Worm (Caenorhabditis elegans) whole organism, late embryonic: ENCODE measurements around the gene F11G11.5.

Source experiments
- ceh-2 ChIP-seq: sonication (generic microtip); optimal IDR thresholded peaks from 2 replicates; lab custom pipeline; 2016; ENCODE audit warnings: missing genotype, missing genetic modification characterization, missing compliant biosample characterization
- ceh-22 ChIP-seq: sonication (generic microtip); optimal IDR thresholded peaks from 2 replicates; lab custom pipeline; 2017; ENCODE audit warnings: missing biosample characterization, missing genetic modification characterization
- ceh-6 ChIP-seq: fragments of 200-800 bp; sonication (Bioruptor generic); optimal IDR thresholded peaks from 2 replicates; lab custom pipeline; 2018; ENCODE audit warnings: mild to moderate bottlenecking, missing genetic modification characterization, missing compliant biosample characterization
- ceh-9 ChIP-seq: sonication (generic microtip); optimal IDR thresholded peaks from 2 replicates; lab custom pipeline; 2016; ENCODE audit warnings: mild to moderate bottlenecking, missing genetic modification characterization, inconsistent platforms, missing compliant biosample characterization
- che-1 ChIP-seq: sonication (generic microtip); optimal IDR thresholded peaks from 2 replicates; lab custom pipeline; 2016; ENCODE audit warnings: mild to moderate bottlenecking, missing genetic modification characterization, missing compliant biosample characterization
- dve-1 ChIP-seq: sonication (generic microtip); optimal IDR thresholded peaks from 2 replicates; lab custom pipeline; 2017; ENCODE audit warnings: antibody characterized with exemption, mild to moderate bottlenecking, missing genetic modification characterization, missing compliant biosample characterization
- elt-2 ChIP-seq: sonication (generic microtip); optimal IDR thresholded peaks from 2 replicates; lab custom pipeline; 2016; ENCODE audit warnings: missing genetic modification reagents, missing genetic modification characterization, missing compliant biosample characterization
- ets-4 ChIP-seq: sonication (generic microtip); optimal IDR thresholded peaks from 2 replicates; lab custom pipeline; 2016; ENCODE audit warnings: missing genetic modification characterization, missing compliant biosample characterization
- madf-2 ChIP-seq: sonication (generic microtip); optimal IDR thresholded peaks from 2 replicates; lab custom pipeline; 2017; ENCODE audit warnings: missing genetic modification characterization, missing compliant biosample characterization
- nfya-1 ChIP-seq: sonication (generic microtip); optimal IDR thresholded peaks from 2 replicates; lab custom pipeline; 2017; ENCODE audit warnings: missing genetic modification characterization, mild to moderate bottlenecking, missing compliant biosample characterization, antibody characterized with exemption, moderate library complexity
- pha-2 ChIP-seq: sonication (generic microtip); optimal IDR thresholded peaks from 2 replicates; lab custom pipeline; 2017; ENCODE audit warnings: mild to moderate bottlenecking, missing genetic modification characterization, missing compliant biosample characterization
- sox-2 ChIP-seq: fragments of 200-800 bp; sonication (Bioruptor generic); IDR thresholded peaks from 2 replicates; pipeline ENCODE4 v1.3.6; 2022; ENCODE audit warnings: missing genetic modification reagents, missing genetic modification characterization, missing compliant biosample characterization
- unc-3 ChIP-seq, 2 experiments: fragments of 200-800 bp in 1 of 2; sonication (Bioruptor generic) in 1 of 2; sonication (generic microtip) in 1 of 2; conservative IDR thresholded peaks in 1 of 2; optimal IDR thresholded peaks in 1 of 2; 2 replicates each; pipeline versions ENCODE4 v1.3.6 to Lab custom; 2016 to 2022; ENCODE audit warnings: missing compliant biosample characterization in 2 of 2, missing genetic modification characterization in 2 of 2, missing genetic modification reagents in 1 of 2
- unc-42 ChIP-seq: sonication (generic microtip); optimal IDR thresholded peaks from 2 replicates; lab custom pipeline; 2016; ENCODE audit warnings: missing genotype, missing genetic modification characterization, missing compliant biosample characterization
- unc-55 ChIP-seq: sonication (generic microtip); optimal IDR thresholded peaks from 2 replicates; lab custom pipeline; 2017; ENCODE audit warnings: missing biosample characterization, missing genetic modification reagents, missing genetic modification characterization

F11G11.5 gene

ce11 chrII:4905883-4906282, 48.2 kb downstream of the F11G11.5 start:
- TF ChIP-seq pha-2 (tag; lab: Kevin White, UChicago): no peak
- no peak for TF ChIP-seq ets-4
- no peak for TF ChIP-seq ceh-2
- no peak for TF ChIP-seq madf-2

- no peak for TF ChIP-seq unc-3 (GFP tag; conservative IDR thresholded peaks at IDR 0.05; lab: Robert Waterston, UW)
- TF ChIP-seq unc-3 (tag; optimal IDR thresholded peaks at IDR 0.05; lab: Kevin White, UChicago): no peak
- no peak for TF ChIP-seq che-1 (tag; lab: Kevin White, UChicago)
- TF ChIP-seq ceh-9: no peak
- TF ChIP-seq ceh-6 (GFP tag; lab: Kevin White, UChicago): no peak
- peak; percentile 19 for TF ChIP-seq ceh-22 (tag; lab: Kevin White, UChicago)
- peak; percentile 38 for TF ChIP-seq unc-42 (tag; lab: Kevin White, UChicago)
- TF ChIP-seq dve-1 (tag; lab: Kevin White, UChicago): no peak
- no peak for TF ChIP-seq madf-2
- TF ChIP-seq elt-2 (tag; lab: Kevin White, UChicago): peak; percentile 22
- no peak for TF ChIP-seq nfya-1 (tag; lab: Kevin White, UChicago)
- TF ChIP-seq sox-2 (GFP tag; lab: Robert Waterston, UW): no peak
- peak; percentile 48 for TF ChIP-seq unc-55 (GFP tag; lab: Kevin White, UChicago)
Observed at ce11 chrII:4908160-4908559, 50.4 kb downstream of the F11G11.5 start.
